Fruit fly (Drosophila melanogaster) Kc167 (cell line): ENCODE data around the gene pasha.

Experiments
- Myc ChIP-seq: fragments of >200 bp; optimal IDR thresholded peaks from 2 replicates; lab custom pipeline; 2017; ENCODE audit warnings: missing external identifiers
- Sin3A ChIP-seq: fragments of >200 bp; optimal IDR thresholded peaks from 2 replicates; lab custom pipeline; 2018; ENCODE audit warnings: missing external identifiers
- h ChIP-seq: fragments of >200 bp; optimal IDR thresholded peaks from 3 replicates; lab custom pipeline; 2018; ENCODE audit warnings: missing external identifiers
- insv ChIP-seq: fragments of >200 bp; optimal IDR thresholded peaks from 3 replicates; lab custom pipeline; 2018; ENCODE audit warnings: missing external identifiers
- psq ChIP-seq: fragments of >200 bp; optimal IDR thresholded peaks from 2 replicates; lab custom pipeline; 2017; ENCODE audit warnings: missing external identifiers
- ttk ChIP-seq: sonication (Bioruptor generic); optimal IDR thresholded peaks from 2 replicates; lab custom pipeline; 2017; ENCODE audit warnings: missing external identifiers

pasha gene

dm6 chr3R:31617801-31618200 is at the start of gene pasha:
TSS of gene pasha (plus strand) at chr3R:31617977.
- TF ChIP-seq ttk (lab: Kevin White, UChicago) (no peak), Myc (lab: Kevin White, UChicago) (no peak), psq (lab: Kevin White, UChicago) (no peak), insv (lab: Kevin White, UChicago) (no peak), h (no peak), Sin3A (lab: Kevin White, UChicago) (no peak)

DNA sequence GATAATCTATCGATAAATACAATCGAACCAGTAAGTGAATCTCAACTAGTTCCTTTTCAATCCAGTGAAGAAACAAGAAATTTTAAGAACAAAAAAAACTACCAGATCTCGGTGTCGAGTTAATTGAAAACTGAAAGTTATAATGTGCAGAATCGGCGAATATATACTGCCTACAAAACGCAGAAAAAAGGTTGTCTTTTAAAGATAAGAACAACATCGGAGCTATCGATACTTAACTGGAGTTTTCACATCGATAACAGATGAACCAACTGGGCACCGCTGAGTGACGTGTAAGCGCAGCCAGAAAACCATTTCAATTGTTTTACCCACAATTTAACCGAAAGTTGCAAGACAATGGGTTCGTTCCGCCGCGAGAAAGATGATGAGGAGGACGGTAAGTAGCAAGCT is 45.9 kb upstream of the pasha start, which contains the start of gene gammaCOP:
gammaCOP (plus strand) TSS at position 259 of the 408 bp plus-strand sequence.
- no peak for TF ChIP-seq insv (lab: Kevin White, UChicago)
- TF ChIP-seq ttk (lab: Kevin White, UChicago) = no peak
- TF ChIP-seq Myc (lab: Kevin White, UChicago) = no peak
- no peak for TF ChIP-seq Sin3A (lab: Kevin White, UChicago)
- no peak for TF ChIP-seq psq (lab: Kevin White, UChicago)
- TF ChIP-seq h = no peak

DNA sequence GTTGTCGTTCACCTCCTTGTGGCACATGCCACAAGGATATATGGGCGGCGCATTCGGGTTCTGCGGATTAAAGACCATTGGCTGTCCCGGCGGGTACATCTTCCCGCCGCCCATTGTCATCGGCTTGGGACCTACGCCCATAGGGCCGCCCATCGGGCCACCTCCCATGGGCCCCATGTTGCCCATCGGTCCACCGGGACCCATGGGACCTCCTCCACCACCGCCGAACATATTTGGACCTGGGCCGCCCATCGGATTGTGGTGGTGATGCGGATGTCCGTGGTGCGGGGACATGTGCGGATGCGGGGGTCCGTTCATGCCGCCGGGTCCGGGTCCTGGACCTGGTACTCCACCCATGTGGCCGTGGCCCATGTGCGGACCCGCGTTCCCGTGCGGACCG is 40.4 kb upstream of the pasha start:
- TF ChIP-seq Sin3A (lab: Kevin White, UChicago) = no peak
- TF ChIP-seq ttk (lab: Kevin White, UChicago) = no peak
- TF ChIP-seq psq (lab: Kevin White, UChicago) = no peak
- TF ChIP-seq h = no peak

dm6 chr3R:31580032-31580431 is 37.7 kb upstream of the pasha start:
- no peak for TF ChIP-seq insv (lab: Kevin White, UChicago)
- TF ChIP-seq h = no peak
- no peak for TF ChIP-seq ttk (lab: Kevin White, UChicago)
- no peak for TF ChIP-seq Sin3A (lab: Kevin White, UChicago)
- no peak for TF ChIP-seq Myc (lab: Kevin White, UChicago)
- no peak for TF ChIP-seq psq (lab: Kevin White, UChicago)

dm6 chr3R:31580586-31580994 is 37.2 kb upstream of the pasha start, which contains the start of the genes pygo and rod:
TSS of gene pygo (minus strand) at chr3R:31580699.
TSS of gene rod (plus strand) at chr3R:31580951.
- TF ChIP-seq Myc (lab: Kevin White, UChicago) (no peak), ttk (lab: Kevin White, UChicago) (no peak), Sin3A (lab: Kevin White, UChicago) (no peak)

- TF ChIP-seq insv (lab: Kevin White, UChicago) = no peak
- no peak for TF ChIP-seq Myc (lab: Kevin White, UChicago)
- TF ChIP-seq h = no peak
Observed at dm6 chr3R:31588374-31588773, 29.4 kb upstream of the pasha start, which contains the start of gene CG1635. TSS of gene CG1635 (plus strand) at chr3R:31588673.

dm6 chr3R:31590281-31590680 is 27.5 kb upstream of the pasha start, which contains the start of gene CG1638:
TSS of gene CG1638 (plus strand) at chr3R:31590581.
- no peak for TF ChIP-seq insv (lab: Kevin White, UChicago)
- no peak for TF ChIP-seq psq (lab: Kevin White, UChicago)
- no peak for TF ChIP-seq ttk (lab: Kevin White, UChicago)
- no peak for TF ChIP-seq h

dm6 chr3R:31592256-31592879 is 25.4 kb upstream of the pasha start, which contains the start of gene CG1774:
TSS of gene CG1774 (plus strand) at chr3R:31592803.
- no peak for TF ChIP-seq psq (lab: Kevin White, UChicago)
- TF ChIP-seq h = no peak
- TF ChIP-seq insv (lab: Kevin White, UChicago) = no peak
- TF ChIP-seq Sin3A (lab: Kevin White, UChicago) = no peak
- no peak for TF ChIP-seq Myc (lab: Kevin White, UChicago)
- TF ChIP-seq ttk (lab: Kevin White, UChicago) = no peak

dm6 chr3R:31596071-31596883 is 21.5 kb upstream of the pasha start, which contains the start of gene RpL6:
TSS of gene RpL6 (minus strand) at chr3R:31596204.
- TF ChIP-seq psq (lab: Kevin White, UChicago) (no peak), Myc (lab: Kevin White, UChicago) (no peak), ttk (lab: Kevin White, UChicago) (no peak), insv (lab: Kevin White, UChicago) (no peak), h (no peak), Sin3A (lab: Kevin White, UChicago) (no peak)

DNA sequence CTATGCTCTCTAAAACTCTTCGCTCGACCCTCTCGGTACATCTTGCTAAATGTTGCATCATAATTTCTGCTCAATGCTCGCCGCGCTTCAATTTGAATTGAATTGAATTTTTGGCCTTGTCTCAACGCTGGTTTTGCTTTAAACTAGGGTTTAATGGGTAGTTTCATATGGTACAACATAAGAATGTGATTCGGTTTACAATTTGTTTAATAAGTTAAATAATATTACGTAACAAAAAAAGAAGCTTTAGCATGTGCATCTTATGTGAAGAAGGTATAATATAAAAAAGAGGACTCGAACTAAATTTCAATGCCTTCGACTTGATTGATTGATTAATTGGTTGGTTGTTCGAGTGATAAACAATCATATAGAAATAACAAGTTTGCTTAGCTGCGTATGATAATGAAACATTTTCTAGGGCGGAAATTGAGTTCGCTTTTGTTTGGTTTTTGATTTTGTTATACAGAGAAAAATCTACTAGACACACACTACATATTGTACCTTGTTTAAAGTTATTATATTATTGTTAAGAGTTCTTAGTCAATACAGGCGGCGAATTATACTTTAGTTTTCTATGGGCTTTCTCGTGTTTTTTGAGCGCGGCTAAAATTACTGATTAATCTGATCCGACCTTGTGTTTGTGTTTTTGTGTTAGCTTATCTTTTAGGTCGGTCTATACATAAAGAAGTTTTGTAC is 19.9 kb upstream of the pasha start:
- TF ChIP-seq psq (lab: Kevin White, UChicago) (no peak), h (no peak), insv (lab: Kevin White, UChicago) (no peak), Sin3A (lab: Kevin White, UChicago) (no peak), ttk (lab: Kevin White, UChicago) (no peak), Myc (lab: Kevin White, UChicago) (no peak)

dm6 chr3R:31599538-31600313 is 18.1 kb upstream of the pasha start:
- TF ChIP-seq Sin3A (lab: Kevin White, UChicago) (no peak), ttk (lab: Kevin White, UChicago) (no peak), insv (lab: Kevin White, UChicago) (no peak), h (no peak), Myc (lab: Kevin White, UChicago) (no peak), psq (lab: Kevin White, UChicago) (no peak)
